Fruit fly (Drosophila melanogaster) whole organism, embryonic: Measurements from ENCODE around the gene CG15728.

Experiments used
- ATbp ChIP-seq: fragments of 200-800 bp; sonication (Bioruptor generic); optimal IDR thresholded peaks from 2 replicates; lab custom pipeline; 2017; ENCODE audit warnings: missing biosample characterization, mild to moderate bottlenecking, missing genetic modification characterization, missing genetic modification reagents
- Abd-B ChIP-seq: fragments of 200-800 bp; sonication (Bioruptor generic); optimal IDR thresholded peaks from 2 replicates; lab custom pipeline; 2018; ENCODE audit warnings: missing biosample characterization, mild to moderate bottlenecking, missing genetic modification characterization, moderate library complexity
- CG13296 ChIP-seq: fragments of 200-800 bp; sonication (Bioruptor generic); optimal IDR thresholded peaks from 3 replicates; lab custom pipeline; 2018; ENCODE audit warnings: missing biosample characterization, mild to moderate bottlenecking, missing genetic modification characterization
- CG13775 ChIP-seq: fragments of 200-800 bp; sonication (Bioruptor generic); optimal IDR thresholded peaks from 3 replicates; lab custom pipeline; 2017; ENCODE audit warnings: missing biosample characterization, mild to moderate bottlenecking, missing genetic modification characterization
- CG15011 ChIP-seq: fragments of 200-800 bp; sonication (Bioruptor generic); optimal IDR thresholded peaks from 3 replicates; lab custom pipeline; 2018; ENCODE audit warnings: missing biosample characterization, mild to moderate bottlenecking, missing genetic modification characterization
- CG15479 ChIP-seq: fragments of 200-800 bp; sonication (Bioruptor generic); optimal IDR thresholded peaks from 3 replicates; lab custom pipeline; 2019; ENCODE audit warnings: missing biosample characterization, mild to moderate bottlenecking, missing genetic modification characterization, moderate library complexity
- CG1647 ChIP-seq: fragments of 200-800 bp; sonication (Bioruptor generic); optimal IDR thresholded peaks from 3 replicates; lab custom pipeline; 2016; ENCODE audit warnings: missing biosample characterization, missing genetic modification characterization
- CG16779 ChIP-seq: fragments of 200-800 bp; sonication (Bioruptor generic); IDR thresholded peaks from 2 replicates; pipeline ENCODE4 v1.3.6; 2022; ENCODE audit warnings: missing biosample characterization, missing genetic modification characterization
- CG17359 ChIP-seq: fragments of 200-800 bp; sonication (Bioruptor generic); optimal IDR thresholded peaks from 3 replicates; lab custom pipeline; 2018; ENCODE audit warnings: missing biosample characterization, mild to moderate bottlenecking, missing genetic modification characterization, moderate library complexity
- CG17385 ChIP-seq: fragments of 200-800 bp; sonication (Bioruptor generic); optimal IDR thresholded peaks from 3 replicates; lab custom pipeline; 2018; ENCODE audit warnings: missing biosample characterization, mild to moderate bottlenecking, missing genetic modification characterization
- CG18619 ChIP-seq: fragments of 200-800 bp; sonication (Bioruptor generic); optimal IDR thresholded peaks from 3 replicates; lab custom pipeline; 2017; ENCODE audit warnings: missing biosample characterization, mild to moderate bottlenecking, missing genetic modification characterization
- CG2678 ChIP-seq: fragments of 200-800 bp; sonication (Bioruptor generic); optimal IDR thresholded peaks from 3 replicates; lab custom pipeline; 2019; ENCODE audit warnings: missing biosample characterization, mild to moderate bottlenecking, missing genetic modification characterization, moderate library complexity
- CG2875 ChIP-seq: fragments of 200-800 bp; sonication (Bioruptor generic); optimal IDR thresholded peaks from 2 replicates; lab custom pipeline; 2017; ENCODE audit warnings: missing biosample characterization, mild to moderate bottlenecking, missing genetic modification characterization, missing genetic modification reagents
- CG30431 ChIP-seq: fragments of 200-800 bp; sonication (Bioruptor generic); optimal IDR thresholded peaks from 2 replicates; lab custom pipeline; 2017; ENCODE audit warnings: missing biosample characterization, missing genetic modification characterization
- CG31365 ChIP-seq: fragments of 200-800 bp; sonication (Bioruptor generic); optimal IDR thresholded peaks from 2 replicates; lab custom pipeline; 2018; ENCODE audit warnings: missing biosample characterization, mild to moderate bottlenecking, missing genetic modification characterization
- CG3163 ChIP-seq: fragments of 200-800 bp; sonication (Bioruptor generic); optimal IDR thresholded peaks from 3 replicates; lab custom pipeline; 2016; ENCODE audit warnings: missing biosample characterization, missing genetic modification characterization
- CG3838 ChIP-seq: fragments of 200-800 bp; sonication (Bioruptor generic); optimal IDR thresholded peaks from 3 replicates; lab custom pipeline; 2016; ENCODE audit warnings: missing biosample characterization, missing genetic modification characterization
- CG4730 ChIP-seq: fragments of 200-800 bp; sonication (Bioruptor generic); IDR thresholded peaks from 2 replicates; pipeline ENCODE4 v1.3.6; 2022; ENCODE audit warnings: missing biosample characterization, missing genetic modification characterization
- CG6654 ChIP-seq: fragments of 200-800 bp; sonication (Bioruptor generic); optimal IDR thresholded peaks from 2 replicates; lab custom pipeline; 2017; ENCODE audit warnings: missing biosample characterization, mild to moderate bottlenecking, missing genetic modification characterization
- CG7271 ChIP-seq: fragments of 200-800 bp; sonication (Bioruptor generic); optimal IDR thresholded peaks from 2 replicates; lab custom pipeline; 2018; ENCODE audit warnings: missing biosample characterization, mild to moderate bottlenecking, missing genetic modification characterization, moderate library complexity
- CG7556 ChIP-seq: fragments of 200-800 bp; sonication (Bioruptor generic); optimal IDR thresholded peaks from 2 replicates; lab custom pipeline; 2017; ENCODE audit warnings: missing biosample characterization, mild to moderate bottlenecking, missing genetic modification characterization
- CG7839 ChIP-seq: fragments of 200-800 bp; sonication (Bioruptor generic); optimal IDR thresholded peaks from 3 replicates; lab custom pipeline; 2018; ENCODE audit warnings: missing biosample characterization, mild to moderate bottlenecking, missing genetic modification characterization, moderate library complexity
- CG8290 ChIP-seq, 3 experiments: fragments of 200-800 bp; sonication (Bioruptor generic); optimal IDR thresholded peaks; 2 replicates each; lab custom pipeline; 2016 to 2019; ENCODE audit warnings: missing biosample characterization in 3 of 3, missing genetic modification characterization in 3 of 3, mild to moderate bottlenecking in 2 of 3, moderate library complexity in 1 of 3
- CG8924 ChIP-seq: fragments of 200-800 bp; optimal IDR thresholded peaks from 3 replicates; lab custom pipeline; 2019; ENCODE audit warnings: missing biosample characterization, mild to moderate bottlenecking, missing genetic modification characterization, moderate library complexity
- CG9797 ChIP-seq: fragments of 200-800 bp; sonication (Bioruptor generic); optimal IDR thresholded peaks from 3 replicates; lab custom pipeline; 2018; ENCODE audit warnings: missing biosample characterization, mild to moderate bottlenecking, missing genetic modification characterization
- CHES-1-like ChIP-seq: fragments of 200-800 bp; sonication (Bioruptor generic); optimal IDR thresholded peaks from 2 replicates; lab custom pipeline; 2016; ENCODE audit warnings: missing biosample characterization, missing genetic modification characterization
- CoRest ChIP-seq: fragments of 200-800 bp; sonication (Bioruptor generic); optimal IDR thresholded peaks from 3 replicates; lab custom pipeline; 2018; ENCODE audit warnings: missing biosample characterization, mild to moderate bottlenecking, missing genetic modification characterization, moderate library complexity
- D19A ChIP-seq: fragments of 200-800 bp; optimal IDR thresholded peaks from 3 replicates; lab custom pipeline; 2019; ENCODE audit warnings: missing biosample characterization, mild to moderate bottlenecking, missing genetic modification characterization, moderate library complexity
- Deaf1 ChIP-seq: fragments of 200-800 bp; optimal IDR thresholded peaks from 3 replicates; lab custom pipeline; 2019; ENCODE audit warnings: missing biosample characterization, mild to moderate bottlenecking, missing genetic modification characterization, moderate library complexity
- Hr51 ChIP-seq, 2 experiments: fragments of 200-800 bp; sonication (Bioruptor generic); optimal IDR thresholded peaks; 2 replicates in 1 of 2; 3 replicates in 1 of 2; lab custom pipeline; 2016 to 2018; ENCODE audit warnings: missing biosample characterization in 2 of 2, missing genetic modification characterization in 2 of 2, mild to moderate bottlenecking in 1 of 2, moderate library complexity in 1 of 2
- Lim3 ChIP-seq: fragments of 200-800 bp; sonication (Bioruptor generic); IDR thresholded peaks from 2 replicates; pipeline ENCODE4 v1.3.6; 2022; ENCODE audit warnings: missing biosample characterization, missing genetic modification characterization
- Meics ChIP-seq: fragments of 200-800 bp; sonication (Bioruptor generic); optimal IDR thresholded peaks from 2 replicates; lab custom pipeline; 2017; ENCODE audit warnings: missing biosample characterization, mild to moderate bottlenecking, missing genetic modification characterization
- NC2α ChIP-seq: fragments of 200-800 bp; sonication (Bioruptor generic); optimal IDR thresholded peaks from 2 replicates; lab custom pipeline; 2016; ENCODE audit warnings: missing biosample characterization, missing genetic modification characterization
- Neu2 ChIP-seq: fragments of 200-800 bp; sonication (Bioruptor generic); optimal IDR thresholded peaks from 3 replicates; lab custom pipeline; 2016; ENCODE audit warnings: missing biosample characterization, missing genetic modification characterization, borderline replicate concordance
- Nf-YC ChIP-seq: fragments of 200-800 bp; optimal IDR thresholded peaks from 3 replicates; lab custom pipeline; 2019; ENCODE audit warnings: missing biosample characterization, mild to moderate bottlenecking, missing genetic modification characterization, moderate library complexity
- Ptx1 ChIP-seq: fragments of 200-800 bp; sonication (Bioruptor generic); IDR thresholded peaks from 2 replicates; pipeline ENCODE4 v1.3.6; 2022; ENCODE audit warnings: missing biosample characterization, missing genetic modification characterization
- Scr ChIP-seq: fragments of 200-800 bp; sonication (Bioruptor generic); IDR thresholded peaks from 2 replicates; pipeline ENCODE4 v1.3.6; 2022; ENCODE audit warnings: missing biosample characterization, missing genetic modification characterization; ENCODE audit not compliant: partially characterized antibody
- abd-A ChIP-seq: fragments of 200-800 bp; sonication (Bioruptor generic); optimal IDR thresholded peaks from 3 replicates; lab custom pipeline; 2019; ENCODE audit warnings: missing biosample characterization, mild to moderate bottlenecking, missing genetic modification characterization, moderate library complexity
- jumu ChIP-seq: fragments of 200-800 bp; sonication (Bioruptor generic); optimal IDR thresholded peaks from 3 replicates; lab custom pipeline; 2016; ENCODE audit warnings: missing biosample characterization, missing genetic modification characterization
- mirr ChIP-seq: fragments of 200-800 bp; sonication (Bioruptor generic); optimal IDR thresholded peaks from 3 replicates; lab custom pipeline; 2018; ENCODE audit warnings: missing biosample characterization, mild to moderate bottlenecking, missing genetic modification characterization
- pan ChIP-seq, 4 experiments: fragments of >200 bp in 3 of 4; fragments of 200-800 bp in 1 of 4; sonication (Bioruptor generic) in 1 of 4; optimal IDR thresholded peaks in 3 of 4; IDR thresholded peaks in 1 of 4; 2 replicates each; pipeline versions ENCODE4 v1.3.6 to Lab custom; 2017 to 2022; ENCODE audit warnings: missing biosample characterization in 2 of 4, missing genetic modification characterization in 2 of 4, mixed read lengths in 1 of 4
- pho ChIP-seq: fragments of 200-800 bp; sonication (Bioruptor generic); optimal IDR thresholded peaks from 2 replicates; lab custom pipeline; 2016; ENCODE audit warnings: missing biosample characterization, missing genetic modification characterization
- sqz ChIP-seq: fragments of 200-800 bp; sonication (Bioruptor generic); optimal IDR thresholded peaks from 3 replicates; lab custom pipeline; 2018; ENCODE audit warnings: missing biosample characterization, mild to moderate bottlenecking, missing genetic modification characterization
- stwl ChIP-seq: fragments of 200-800 bp; sonication (Bioruptor generic); optimal IDR thresholded peaks from 3 replicates; lab custom pipeline; 2018; ENCODE audit warnings: missing biosample characterization, mild to moderate bottlenecking, missing genetic modification characterization, moderate library complexity
- vfl ChIP-seq: fragments of 200-800 bp; sonication (Bioruptor generic); optimal IDR thresholded peaks from 2 replicates; lab custom pipeline; 2016; ENCODE audit warnings: missing biosample characterization, missing genetic modification characterization
- vnd ChIP-seq: fragments of 200-800 bp; sonication (Bioruptor generic); IDR thresholded peaks from 3 replicates; pipeline ENCODE4 v1.3.6; 2022; ENCODE audit warnings: missing biosample characterization, missing genetic modification characterization; ENCODE audit not compliant: partially characterized antibody
- yki ChIP-seq: fragments of >200 bp; optimal IDR thresholded peaks from 3 replicates; lab custom pipeline; 2018
- zen ChIP-seq: fragments of 200-800 bp; sonication (Bioruptor generic); optimal IDR thresholded peaks from 3 replicates; lab custom pipeline; 2018; ENCODE audit warnings: missing biosample characterization, mild to moderate bottlenecking, missing genetic modification characterization, moderate library complexity

CG15728 gene

dm6 chrX:12579506-12579999 lies 44.5 kb upstream of the CG15728 start (continued):
- TF ChIP-seq CG1647, result peak; percentile 90
- TF ChIP-seq CoRest (tag; lab: Kevin White, UChicago), result peak; percentile 97
- peak; percentile 85 for TF ChIP-seq CG6654 (GFP tag; lab: Kevin White, UChicago)
- TF ChIP-seq Scr, result no peak
- TF ChIP-seq CG9797 (GFP tag; lab: Kevin White, UChicago), result no peak
- TF ChIP-seq ATbp, result peak; percentile 95
- no peak for TF ChIP-seq pan (optimal IDR thresholded peaks at IDR 0.05; lab: Kevin White, UChicago)
- TF ChIP-seq pan (GFP tag; optimal IDR thresholded peaks at IDR 0.05 in 1 of 2, IDR thresholded peaks at IDR 0.05 in 1 of 2), result peak in 1 of 2 experiments; percentile 95
- no peak for TF ChIP-seq vnd (GFP tag; lab: Robert Waterston, UW)
- peak; percentile 94 for TF ChIP-seq Ptx1
- peak; percentile 84 for TF ChIP-seq CG3163 (GFP tag; lab: Kevin White, UChicago)
- TF ChIP-seq NC2α (GFP tag; lab: Kevin White, UChicago), result peak; percentile 85
- peak; percentile 92 for TF ChIP-seq CG2875 (GFP tag; lab: Kevin White, UChicago)
- TF ChIP-seq CG30431 (GFP tag; lab: Kevin White, UChicago), result peak; percentile 91
- peak; percentile 84 for TF ChIP-seq CG16779 (GFP tag; lab: Robert Waterston, UW)
- peak; percentile 97 for TF ChIP-seq Meics (GFP tag; lab: Kevin White, UChicago)
- TF ChIP-seq Abd-B (GFP tag; lab: Kevin White, UChicago), result peak; percentile 97
- TF ChIP-seq CG31365 (tag; lab: Kevin White, UChicago), result peak; percentile 80
- TF ChIP-seq CG17385 (GFP tag; lab: Kevin White, UChicago), result peak; percentile 93
- peak; percentile 41 for TF ChIP-seq CG7271
- TF ChIP-seq Lim3 (GFP tag; lab: Robert Waterston, UW), result peak; percentile 71; the same call in 1 of the 2 replicates
- peak; percentile 85 for TF ChIP-seq mirr (GFP tag; lab: Kevin White, UChicago)
- no peak for TF ChIP-seq stwl (tag; lab: Kevin White, UChicago)
- no peak for TF ChIP-seq CG15479 (GFP tag; lab: Kevin White, UChicago)
- TF ChIP-seq CG7839, result peak; percentile 98
- peak; percentile 74 for TF ChIP-seq zen
- peak; percentile 88 for TF ChIP-seq CG3838 (GFP tag; lab: Kevin White, UChicago)
- peak; percentile 89 for TF ChIP-seq D19A (tag; lab: Kevin White, UChicago)
- TF ChIP-seq Hr51 (GFP tag; optimal IDR thresholded peaks at IDR 0.05; lab: Kevin White, UChicago), result peak; percentile 92 to 98
- TF ChIP-seq CG7556 (GFP tag; lab: Kevin White, UChicago), result peak; percentile 97
- peak; percentile 19 for TF ChIP-seq Deaf1
- TF ChIP-seq pho (GFP tag; lab: Kevin White, UChicago), result peak; percentile 97
- TF ChIP-seq sqz (GFP tag; lab: Kevin White, UChicago), result peak; percentile 94
- TF ChIP-seq vfl (GFP tag; lab: Kevin White, UChicago), result peak; percentile 94
- no peak for TF ChIP-seq yki
- no peak for TF ChIP-seq CG8290 (GFP tag; optimal IDR thresholded peaks at IDR 0.05; lab: Kevin White, UChicago)
- peak; percentile 28 to 89 for TF ChIP-seq CG8290 (tag; optimal IDR thresholded peaks at IDR 0.05; lab: Kevin White, UChicago)
- TF ChIP-seq CG8924 (tag; lab: Kevin White, UChicago), result peak; percentile 96
- peak; percentile 97 for TF ChIP-seq CG17359 (tag; lab: Kevin White, UChicago)
- TF ChIP-seq CG2678 (tag; lab: Kevin White, UChicago), result peak; percentile 98
- peak; percentile 94 for TF ChIP-seq CG15011 (GFP tag; lab: Kevin White, UChicago)
- peak; percentile 92 for TF ChIP-seq jumu (GFP tag; lab: Kevin White, UChicago)
- peak; percentile 96 for TF ChIP-seq CG13775 (GFP tag; lab: Kevin White, UChicago)
- peak; percentile 80 for TF ChIP-seq Neu2 (GFP tag; lab: Kevin White, UChicago)
- TF ChIP-seq abd-A (tag; lab: Kevin White, UChicago), result peak; percentile 80
- peak; percentile 85 for TF ChIP-seq Nf-YC (tag; lab: Kevin White, UChicago)
- peak; percentile 96 for TF ChIP-seq CG13296 (GFP tag; lab: Kevin White, UChicago)
- peak; percentile 96 for TF ChIP-seq CG18619 (GFP tag; lab: Kevin White, UChicago)
- TF ChIP-seq CG4730, result peak; percentile 86
- peak; percentile 97 for TF ChIP-seq CHES-1-like
